Worm (Caenorhabditis elegans): ENCODE data around the gene C33D9.10.

ce11 chrIV:8830591-8830990 is 42.6 kb upstream of the C33D9.10 start, which contains the start of gene T28C6.8:
- TF ChIP-seq T22C8.4 (GFP tag; IDR thresholded peaks at IDR 0.05): no peak
- no peak for TF ChIP-seq ref-1 (GFP tag; conservative IDR thresholded peaks at IDR 0.05)
- no peak for TF ChIP-seq ztf-29 (GFP tag; IDR thresholded peaks at IDR 0.05)
- TF ChIP-seq med-1 (GFP tag; optimal IDR thresholded peaks at IDR 0.05; ENCODE audit: insufficient read depth): no peak
- no peak for TF ChIP-seq flt-1 (GFP tag; IDR thresholded peaks at IDR 0.05)
